Worm (Caenorhabditis elegans) whole organism, L4 larva: ENCODE data around the gene clec-66.
A peak's percentile ranks its signal among the peaks of the same experiment; 100 is the strongest.

Source experiments
- arid-1 ChIP-seq: fragments of 200-800 bp; sonication (Bioruptor generic); conservative IDR thresholded peaks from 2 replicates; pipeline ENCODE4 v1.3.6; 2022; ENCODE audit warnings: missing genetic modification reagents, missing genetic modification characterization, missing compliant biosample characterization
- ceh-28 ChIP-seq: fragments of 150-350 bp; optimal IDR thresholded peaks from 2 replicates; lab custom pipeline; 2014; ENCODE audit warnings: missing biosample characterization, missing genetic modification reagents, missing genetic modification characterization
- nhr-11 ChIP-seq: fragments of 150-350 bp; optimal IDR thresholded peaks from 2 replicates; lab custom pipeline; 2014; ENCODE audit warnings: missing biosample characterization, missing genetic modification characterization
- nhr-77 ChIP-seq: fragments of 150-350 bp; optimal IDR thresholded peaks from 2 replicates; lab custom pipeline; 2014; ENCODE audit warnings: missing biosample characterization, missing genetic modification characterization
- spr-3 ChIP-seq: fragments of 200-800 bp; sonication (Bioruptor generic); optimal IDR thresholded peaks from 2 replicates; lab custom pipeline; 2018; ENCODE audit warnings: mild to moderate bottlenecking, missing genetic modification characterization, missing compliant biosample characterization
- ztf-11 ChIP-seq: fragments of 150-350 bp; optimal IDR thresholded peaks from 2 replicates; lab custom pipeline; 2014; ENCODE audit warnings: missing biosample characterization, missing genetic modification characterization

ce11 chrII:12878697-12879096 is 25.5 kb upstream of the clec-66 start:
- TF ChIP-seq nhr-77 (peak; percentile 72), ceh-28 (tag; lab: Kevin White, UChicago) (no peak), arid-1 (GFP tag; lab: Robert Waterston, UW) (no peak), nhr-11 (tag; lab: Kevin White, UChicago) (peak; percentile 39), spr-3 (GFP tag; lab: Kevin White, UChicago) (no peak), ztf-11 (tag; lab: Kevin White, UChicago) (no peak)
